Fruit fly (Drosophila melanogaster) whole organism, adult: Measurements from ENCODE around the gene Obp83cd.

Experiments used
- CG12768 ChIP-seq: fragments of 200-800 bp; sonication (Bioruptor generic); optimal IDR thresholded peaks from 2 replicates; lab custom pipeline; 2017; ENCODE audit warnings: missing biosample characterization, missing genetic modification characterization, mild to moderate bottlenecking, moderate library complexity, missing genetic modification reagents
- CG1620 ChIP-seq: fragments of 200-800 bp; sonication (Bioruptor generic); optimal IDR thresholded peaks from 2 replicates; lab custom pipeline; 2016; ENCODE audit warnings: missing biosample characterization, missing genetic modification characterization
- CG33017 ChIP-seq: fragments of 200-800 bp; sonication (Bioruptor generic); optimal IDR thresholded peaks from 2 replicates; lab custom pipeline; 2018; ENCODE audit warnings: missing biosample characterization, mild to moderate bottlenecking, missing genetic modification characterization, moderate library complexity
- CG5204 ChIP-seq: fragments of 200-800 bp; sonication (Bioruptor generic); optimal IDR thresholded peaks from 2 replicates; lab custom pipeline; 2016; ENCODE audit warnings: missing biosample characterization, missing genetic modification characterization
- CG7101 ChIP-seq: fragments of 200-800 bp; sonication (Bioruptor generic); optimal IDR thresholded peaks from 2 replicates; lab custom pipeline; 2018; ENCODE audit warnings: missing biosample characterization, mild to moderate bottlenecking, missing genetic modification characterization, moderate library complexity
- Clk ChIP-seq: fragments of 200-800 bp; sonication (Bioruptor generic); optimal IDR thresholded peaks from 2 replicates; lab custom pipeline; 2017; ENCODE audit warnings: missing biosample characterization, missing genetic modification characterization
- Hr96 ChIP-seq: fragments of 200-800 bp; sonication (Bioruptor generic); optimal IDR thresholded peaks from 2 replicates; lab custom pipeline; 2016; ENCODE audit warnings: missing biosample characterization, missing genetic modification characterization
- Mnt ChIP-seq: fragments of 200-800 bp; sonication (Bioruptor generic); optimal IDR thresholded peaks from 2 replicates; lab custom pipeline; 2016; ENCODE audit warnings: missing biosample characterization, mild to moderate bottlenecking, missing genetic modification characterization
- bab1 ChIP-seq: fragments of 200-800 bp; sonication (Bioruptor generic); optimal IDR thresholded peaks from 3 replicates; lab custom pipeline; 2019; ENCODE audit warnings: missing biosample characterization, mild to moderate bottlenecking, missing genetic modification characterization, moderate library complexity
- cic ChIP-seq: fragments of 200-800 bp; sonication (Bioruptor generic); optimal IDR thresholded peaks from 2 replicates; lab custom pipeline; 2017; ENCODE audit warnings: missing biosample characterization, mild to moderate bottlenecking, missing genetic modification characterization, moderate library complexity
- cnc ChIP-seq, 2 experiments: fragments of >200 bp; optimal IDR thresholded peaks; 2 replicates each; lab custom pipeline; 2017
- kay ChIP-seq: fragments of 200-800 bp; sonication (Bioruptor generic); peaks from one replicate; lab custom pipeline; 2016; ENCODE audit warnings: missing biosample characterization, missing genetic modification characterization, borderline replicate concordance
- ovo ChIP-seq: fragments of 200-800 bp; sonication (Bioruptor generic); optimal IDR thresholded peaks from 2 replicates; lab custom pipeline; 2016; ENCODE audit warnings: missing biosample characterization, missing genetic modification characterization
- toe ChIP-seq: fragments of 200-800 bp; sonication (Bioruptor generic); optimal IDR thresholded peaks from 2 replicates; lab custom pipeline; 2016; ENCODE audit warnings: missing biosample characterization, missing genetic modification characterization

DNA sequence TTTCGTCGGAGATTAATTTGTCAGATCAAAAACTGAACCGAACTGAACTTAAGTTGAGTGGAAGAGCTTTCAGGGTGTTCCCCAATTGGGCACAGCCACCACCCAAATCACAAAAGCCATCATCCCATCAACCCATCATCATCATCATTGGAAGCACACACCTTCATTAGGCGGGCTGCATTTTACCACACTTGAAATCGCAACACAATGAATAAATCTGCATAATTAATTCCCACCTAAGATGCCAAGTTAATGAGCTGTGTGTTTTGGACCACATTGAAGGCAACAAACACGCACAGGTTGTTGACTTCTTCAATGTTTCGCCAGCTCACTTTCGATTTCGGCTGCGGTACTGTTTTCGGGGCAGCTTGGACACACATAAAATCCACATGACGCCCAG lies 2.8 kb upstream of the Obp83cd start:
- TF ChIP-seq kay (GFP tag; lab: Kevin White, UChicago) (no peak), CG1620 (GFP tag; lab: Kevin White, UChicago) (no peak), Clk (GFP tag; lab: Kevin White, UChicago) (no peak), cnc (optimal IDR thresholded peaks at IDR 0.05; lab: Kevin White, UChicago) (no peak), CG5204 (no peak), Mnt (GFP tag; lab: Kevin White, UChicago) (no peak), bab1 (no peak), CG12768 (GFP tag; lab: Kevin White, UChicago) (no peak), Hr96 (GFP tag; lab: Kevin White, UChicago) (no peak), CG7101 (no peak), toe (no peak), ovo (no peak), cic (GFP tag; lab: Kevin White, UChicago) (no peak), CG33017 (tag; lab: Kevin White, UChicago) (no peak)
